Fruit fly (Drosophila melanogaster) whole organism, adult: ENCODE results near the gene CG42824.

Experiments used
- CG11617 ChIP-seq: fragments of 200-800 bp; sonication (Bioruptor generic); optimal IDR thresholded peaks from 2 replicates; lab custom pipeline; 2017; ENCODE audit warnings: mild to moderate bottlenecking, missing biosample characterization, missing genetic modification reagents, missing genetic modification characterization
- CG12768 ChIP-seq: fragments of 200-800 bp; sonication (Bioruptor generic); optimal IDR thresholded peaks from 2 replicates; lab custom pipeline; 2017; ENCODE audit warnings: missing biosample characterization, missing genetic modification characterization, mild to moderate bottlenecking, moderate library complexity, missing genetic modification reagents
- CG14711 ChIP-seq: fragments of 200-800 bp; sonication (Bioruptor generic); optimal IDR thresholded peaks from 2 replicates; lab custom pipeline; 2018; ENCODE audit warnings: missing biosample characterization, mild to moderate bottlenecking, missing genetic modification characterization, moderate library complexity
- CG1620 ChIP-seq: fragments of 200-800 bp; sonication (Bioruptor generic); optimal IDR thresholded peaks from 2 replicates; lab custom pipeline; 2016; ENCODE audit warnings: missing biosample characterization, missing genetic modification characterization
- CG33017 ChIP-seq: fragments of 200-800 bp; sonication (Bioruptor generic); optimal IDR thresholded peaks from 2 replicates; lab custom pipeline; 2018; ENCODE audit warnings: missing biosample characterization, mild to moderate bottlenecking, missing genetic modification characterization, moderate library complexity
- CG5204 ChIP-seq: fragments of 200-800 bp; sonication (Bioruptor generic); optimal IDR thresholded peaks from 2 replicates; lab custom pipeline; 2016; ENCODE audit warnings: missing biosample characterization, missing genetic modification characterization
- CG7045 ChIP-seq: fragments of 200-800 bp; sonication (Bioruptor generic); optimal IDR thresholded peaks from 2 replicates; lab custom pipeline; 2017; ENCODE audit warnings: missing biosample characterization, mild to moderate bottlenecking, missing genetic modification characterization
- CG7101 ChIP-seq: fragments of 200-800 bp; sonication (Bioruptor generic); optimal IDR thresholded peaks from 2 replicates; lab custom pipeline; 2018; ENCODE audit warnings: missing biosample characterization, mild to moderate bottlenecking, missing genetic modification characterization, moderate library complexity
- Clk ChIP-seq: fragments of 200-800 bp; sonication (Bioruptor generic); optimal IDR thresholded peaks from 2 replicates; lab custom pipeline; 2017; ENCODE audit warnings: missing biosample characterization, missing genetic modification characterization
- Crg-1 ChIP-seq: fragments of 200-800 bp; sonication (Bioruptor generic); optimal IDR thresholded peaks from 2 replicates; lab custom pipeline; 2016; ENCODE audit warnings: missing biosample characterization, missing genetic modification characterization
- Hr96 ChIP-seq: fragments of 200-800 bp; sonication (Bioruptor generic); optimal IDR thresholded peaks from 2 replicates; lab custom pipeline; 2016; ENCODE audit warnings: missing biosample characterization, missing genetic modification characterization
- Mnt ChIP-seq: fragments of 200-800 bp; sonication (Bioruptor generic); optimal IDR thresholded peaks from 2 replicates; lab custom pipeline; 2016; ENCODE audit warnings: missing biosample characterization, mild to moderate bottlenecking, missing genetic modification characterization
- bab1 ChIP-seq: fragments of 200-800 bp; sonication (Bioruptor generic); optimal IDR thresholded peaks from 3 replicates; lab custom pipeline; 2019; ENCODE audit warnings: missing biosample characterization, mild to moderate bottlenecking, missing genetic modification characterization, moderate library complexity
- cic ChIP-seq: fragments of 200-800 bp; sonication (Bioruptor generic); optimal IDR thresholded peaks from 2 replicates; lab custom pipeline; 2017; ENCODE audit warnings: missing biosample characterization, mild to moderate bottlenecking, missing genetic modification characterization, moderate library complexity
- cnc ChIP-seq, 2 experiments: fragments of >200 bp; optimal IDR thresholded peaks; 2 replicates each; lab custom pipeline; 2017
- kay ChIP-seq: fragments of 200-800 bp; sonication (Bioruptor generic); peaks from one replicate; lab custom pipeline; 2016; ENCODE audit warnings: missing biosample characterization, missing genetic modification characterization, borderline replicate concordance
- ovo ChIP-seq: fragments of 200-800 bp; sonication (Bioruptor generic); optimal IDR thresholded peaks from 2 replicates; lab custom pipeline; 2016; ENCODE audit warnings: missing biosample characterization, missing genetic modification characterization
- pad ChIP-seq: fragments of 200-800 bp; sonication (Bioruptor generic); optimal IDR thresholded peaks from 3 replicates; lab custom pipeline; 2017; ENCODE audit warnings: missing biosample characterization, missing genetic modification characterization, mild to moderate bottlenecking, moderate library complexity, missing genetic modification reagents
- tj ChIP-seq: fragments of 200-800 bp; sonication (Bioruptor generic); optimal IDR thresholded peaks from 3 replicates; lab custom pipeline; 2017; ENCODE audit warnings: missing biosample characterization, mild to moderate bottlenecking, missing genetic modification characterization, moderate library complexity
- toe ChIP-seq: fragments of 200-800 bp; sonication (Bioruptor generic); optimal IDR thresholded peaks from 2 replicates; lab custom pipeline; 2016; ENCODE audit warnings: missing biosample characterization, missing genetic modification characterization

CG42824 gene

dm6 chr3R:17433117-17433516, 26.8 kb upstream of the CG42824 start:
- TF ChIP-seq CG5204 (no peak), Hr96 (no peak), Clk (GFP tag; lab: Kevin White, UChicago) (no peak)

- TF ChIP-seq CG7045 (GFP tag; lab: Kevin White, UChicago), result no peak
- no peak for TF ChIP-seq CG33017 (tag; lab: Kevin White, UChicago)
- no peak for TF ChIP-seq CG11617 (GFP tag; lab: Kevin White, UChicago)
- no peak for TF ChIP-seq CG1620 (GFP tag; lab: Kevin White, UChicago)
- no peak for TF ChIP-seq tj (GFP tag; lab: Kevin White, UChicago)
- no peak for TF ChIP-seq kay (GFP tag; lab: Kevin White, UChicago)
- no peak for TF ChIP-seq CG12768 (GFP tag; lab: Kevin White, UChicago)
- no peak for TF ChIP-seq Clk (GFP tag; lab: Kevin White, UChicago)
- TF ChIP-seq CG14711, result no peak
These were observed 24.2 kb upstream of the CG42824 start for dm6 chr3R:17430481-17430880.

dm6 chr3R:17426265-17426664, 20.0 kb upstream of the CG42824 start:
- TF ChIP-seq CG7045 (GFP tag; lab: Kevin White, UChicago), result no peak

dm6 chr3R:17425417-17425915, 19.2 kb upstream of the CG42824 start, which contains the start of gene cysu:
TSS of gene cysu (plus strand) at chr3R:17425768.
- no peak for TF ChIP-seq cic (GFP tag; lab: Kevin White, UChicago)
- no peak for TF ChIP-seq CG14711
- TF ChIP-seq CG7045 (GFP tag; lab: Kevin White, UChicago), result no peak

dm6 chr3R:17422102-17422501, 15.8 kb upstream of the CG42824 start, which contains the start of gene CG14332:
TSS of gene CG14332 (minus strand) at chr3R:17422202.
- TF ChIP-seq CG14711 (no peak), cic (GFP tag; lab: Kevin White, UChicago) (no peak), ovo (GFP tag; lab: Kevin White, UChicago) (no peak), CG5204 (no peak), pad (GFP tag; lab: Kevin White, UChicago) (no peak), Crg-1 (no peak), CG7101 (tag; lab: Kevin White, UChicago) (no peak), CG11617 (GFP tag; lab: Kevin White, UChicago) (no peak), Hr96 (no peak), toe (GFP tag; lab: Kevin White, UChicago) (no peak), tj (GFP tag; lab: Kevin White, UChicago) (no peak), cnc (optimal IDR thresholded peaks at IDR 0.05; lab: Kevin White, UChicago) (no peak), Mnt (GFP tag; lab: Kevin White, UChicago) (no peak), Clk (GFP tag; lab: Kevin White, UChicago) (no peak), kay (GFP tag; lab: Kevin White, UChicago) (no peak), CG12768 (GFP tag; lab: Kevin White, UChicago) (no peak)

- TF ChIP-seq Hr96 (no peak), bab1 (GFP tag; lab: Kevin White, UChicago) (no peak), CG5204 (no peak), CG11617 (GFP tag; lab: Kevin White, UChicago) (no peak)
These were observed 14.0 kb upstream of the CG42824 start, which contains the start of gene CG42835 for dm6 chr3R:17420338-17420737. TSS of gene CG42835 (plus strand) at chr3R:17420638.

- TF ChIP-seq CG7101 (tag; lab: Kevin White, UChicago), result no peak
- TF ChIP-seq CG11617 (GFP tag; lab: Kevin White, UChicago), result no peak
- no peak for TF ChIP-seq CG33017 (tag; lab: Kevin White, UChicago)
- TF ChIP-seq cnc (optimal IDR thresholded peaks at IDR 0.05; lab: Kevin White, UChicago), result no peak
- no peak for TF ChIP-seq ovo (GFP tag; lab: Kevin White, UChicago)
- no peak for TF ChIP-seq cic (GFP tag; lab: Kevin White, UChicago)
- TF ChIP-seq kay (GFP tag; lab: Kevin White, UChicago), result no peak
- TF ChIP-seq Clk (GFP tag; lab: Kevin White, UChicago), result no peak
- no peak for TF ChIP-seq pad (GFP tag; lab: Kevin White, UChicago)
- TF ChIP-seq bab1 (GFP tag; lab: Kevin White, UChicago), result no peak
These were observed 12.1 kb upstream of the CG42824 start, which contains the start of gene CG42834 for dm6 chr3R:17418459-17418858. TSS of gene CG42834 (plus strand) at chr3R:17418759.

dm6 chr3R:17417167-17417566, 10.9 kb upstream of the CG42824 start, which contains the start of gene CG33333:
TSS of gene CG33333 (plus strand) at chr3R:17417467.
- TF ChIP-seq cic (GFP tag; lab: Kevin White, UChicago) (no peak), Hr96 (no peak), CG1620 (GFP tag; lab: Kevin White, UChicago) (no peak), Mnt (GFP tag; lab: Kevin White, UChicago) (no peak), CG7045 (GFP tag; lab: Kevin White, UChicago) (no peak), toe (GFP tag; lab: Kevin White, UChicago) (no peak), CG12768 (GFP tag; lab: Kevin White, UChicago) (no peak), bab1 (GFP tag; lab: Kevin White, UChicago) (no peak), Crg-1 (no peak), CG7101 (tag; lab: Kevin White, UChicago) (no peak), CG14711 (no peak), pad (GFP tag; lab: Kevin White, UChicago) (no peak), ovo (GFP tag; lab: Kevin White, UChicago) (no peak), tj (GFP tag; lab: Kevin White, UChicago) (no peak), CG11617 (GFP tag; lab: Kevin White, UChicago) (no peak), CG33017 (tag; lab: Kevin White, UChicago) (no peak), CG5204 (no peak), cnc (optimal IDR thresholded peaks at IDR 0.05; lab: Kevin White, UChicago) (no peak), kay (GFP tag; lab: Kevin White, UChicago) (no peak)
